Worm (Caenorhabditis elegans) whole organism, early embryonic: ENCODE results near the gene E02C12.11.

ENCODE experiments used
- aly-1 ChIP-seq: sonication (generic microtip); optimal IDR thresholded peaks from 2 replicates; lab custom pipeline; 2016; ENCODE audit warnings: missing genetic modification characterization, missing compliant biosample characterization
- ama-1 ChIP-seq: fragments of 150-350 bp; optimal IDR thresholded peaks from 2 replicates; lab custom pipeline; 2014
- ceh-13 ChIP-seq: fragments of 200-800 bp; sonication (Bioruptor generic); optimal IDR thresholded peaks from 2 replicates; lab custom pipeline; 2018; ENCODE audit warnings: mild to moderate bottlenecking, missing genetic modification characterization, missing compliant biosample characterization
- flt-1 ChIP-seq: fragments of 200-800 bp; sonication (Bioruptor generic); IDR thresholded peaks from 2 replicates; pipeline ENCODE4 v1.3.6; 2022; ENCODE audit warnings: missing genetic modification characterization, missing compliant biosample characterization
- hmbx-1 ChIP-seq: sonication (generic microtip); optimal IDR thresholded peaks from 2 replicates; lab custom pipeline; 2016; ENCODE audit warnings: mild to moderate bottlenecking, missing genetic modification characterization, missing compliant biosample characterization
- pes-1 ChIP-seq: fragments of 200-800 bp; sonication (Bioruptor generic); IDR thresholded peaks from 2 replicates; pipeline ENCODE4 v1.3.6; 2022; ENCODE audit warnings: missing genetic modification reagents, missing genetic modification characterization, missing compliant biosample characterization
- scrt-1 ChIP-seq: fragments of 200-800 bp; sonication (Bioruptor generic); IDR thresholded peaks from 2 replicates; pipeline ENCODE4 v1.3.6; 2022; ENCODE audit warnings: missing genetic modification characterization, missing compliant biosample characterization
- tra-4 ChIP-seq: sonication (generic microtip); optimal IDR thresholded peaks from 2 replicates; lab custom pipeline; 2017; ENCODE audit warnings: missing genetic modification characterization, missing compliant biosample characterization

- TF ChIP-seq aly-1 (tag; lab: Kevin White, UChicago) (no peak), tra-4 (tag; lab: Kevin White, UChicago) (no peak), ama-1 (no peak), scrt-1 (GFP tag; lab: Robert Waterston, UW) (no peak), flt-1 (GFP tag; lab: Robert Waterston, UW) (no peak), pes-1 (no peak), ceh-13 (GFP tag; lab: Kevin White, UChicago) (no peak), hmbx-1 (tag; lab: Kevin White, UChicago) (no peak)
Measured at ce11 chrV:9332611-9333315, 46.9 kb downstream of the E02C12.11 start.
